Worm (Caenorhabditis elegans) whole organism, L1 larva: ENCODE measurements around the gene K01A6.4.

Source experiments
- F16B12.6 ChIP-seq: fragments of 150-350 bp; optimal IDR thresholded peaks from 2 replicates; lab custom pipeline; 2014; ENCODE audit warnings: missing biosample characterization, missing genetic modification characterization
- alr-1 ChIP-seq: fragments of 200-800 bp; sonication (Bioruptor generic); optimal IDR thresholded peaks from 2 replicates; lab custom pipeline; 2018; ENCODE audit warnings: borderline replicate concordance, mild to moderate bottlenecking, missing genetic modification characterization, missing compliant biosample characterization
- aly-2 ChIP-seq: fragments of 150-350 bp; optimal IDR thresholded peaks from 2 replicates; lab custom pipeline; 2014; ENCODE audit warnings: missing biosample characterization, missing genetic modification characterization
- blmp-1 ChIP-seq: fragments of 150-350 bp; optimal IDR thresholded peaks from 2 replicates; lab custom pipeline; 2014; ENCODE audit warnings: missing biosample characterization, missing genetic modification characterization
- ceh-63 ChIP-seq: fragments of 200-800 bp; sonication (Bioruptor generic); optimal IDR thresholded peaks from 2 replicates; lab custom pipeline; 2018; ENCODE audit warnings: mild to moderate bottlenecking, missing genetic modification characterization, missing compliant biosample characterization
- ceh-8 ChIP-seq: fragments of 200-800 bp; sonication (Bioruptor generic); optimal IDR thresholded peaks from 2 replicates; lab custom pipeline; 2018; ENCODE audit warnings: mild to moderate bottlenecking, missing genetic modification characterization, moderate library complexity, missing compliant biosample characterization
- ceh-82 ChIP-seq, 3 experiments: fragments of 150-350 bp in 1 of 3; sonication (generic microtip) in 2 of 3; optimal IDR thresholded peaks; 2 replicates each; lab custom pipeline; 2014 to 2017; ENCODE audit warnings: missing biosample characterization in 3 of 3, missing genetic modification characterization in 3 of 3
- ceh-88 ChIP-seq: fragments of 200-800 bp; sonication (Bioruptor generic); IDR thresholded peaks from 2 replicates; pipeline ENCODE4 v1.3.6; 2022; ENCODE audit warnings: missing genetic modification characterization, missing compliant biosample characterization
- ces-1 ChIP-seq: fragments of 150-350 bp; optimal IDR thresholded peaks from 2 replicates; lab custom pipeline; 2014; ENCODE audit warnings: missing biosample characterization, missing genetic modification reagents, missing genetic modification characterization
- dsc-1 ChIP-seq: sonication (generic microtip); optimal IDR thresholded peaks from 2 replicates; lab custom pipeline; 2016; ENCODE audit warnings: mild to moderate bottlenecking, missing genetic modification characterization, missing compliant biosample characterization
- efl-1 ChIP-seq, 4 experiments: fragments of 150-350 bp; optimal IDR thresholded peaks in 3 of 4; peaks in 1 of 4; 1 replicate in 1 of 4; 2 replicates in 3 of 4; lab custom pipeline; 2014; ENCODE audit warnings: missing biosample characterization in 2 of 4, missing genetic modification characterization in 2 of 4, missing genetic modification reagents in 2 of 4
- egl-13 ChIP-seq: sonication (generic microtip); optimal IDR thresholded peaks from 2 replicates; lab custom pipeline; 2016; ENCODE audit warnings: missing genotype, missing genetic modification reagents, missing genetic modification characterization, missing compliant biosample characterization
- elt-2 ChIP-seq: sonication (generic microtip); optimal IDR thresholded peaks from 2 replicates; lab custom pipeline; 2016; ENCODE audit warnings: missing genetic modification characterization, mild to moderate bottlenecking, inconsistent platforms, missing compliant biosample characterization, missing genetic modification reagents
- ets-5 ChIP-seq: fragments of 200-800 bp; sonication (Bioruptor generic); IDR thresholded peaks from 2 replicates; pipeline ENCODE4 v1.3.6; 2022; ENCODE audit warnings: missing genetic modification characterization, missing compliant biosample characterization
- fkh-8 ChIP-seq: sonication (generic microtip); optimal IDR thresholded peaks from 2 replicates; lab custom pipeline; 2016; ENCODE audit warnings: mild to moderate bottlenecking, missing genetic modification characterization, missing compliant biosample characterization
- fos-1 ChIP-seq: fragments of 150-350 bp; optimal IDR thresholded peaks from 2 replicates; lab custom pipeline; 2014; ENCODE audit warnings: missing biosample characterization, missing genetic modification characterization
- grh-1 ChIP-seq: fragments of 200-800 bp; sonication (Bioruptor generic); IDR thresholded peaks from 2 replicates; pipeline ENCODE4 v1.3.6; 2022; ENCODE audit warnings: missing genetic modification reagents, missing genetic modification characterization, missing compliant biosample characterization
- hlh-17 ChIP-seq: fragments of 200-800 bp; sonication (Bioruptor generic); optimal IDR thresholded peaks from 2 replicates; lab custom pipeline; 2018; ENCODE audit warnings: missing genetic modification characterization, mild to moderate bottlenecking, missing compliant biosample characterization, moderate library complexity, borderline replicate concordance
- hlh-4 ChIP-seq: sonication (generic microtip); optimal IDR thresholded peaks from 2 replicates; lab custom pipeline; 2016; ENCODE audit warnings: mild to moderate bottlenecking, missing genetic modification characterization, missing compliant biosample characterization
- hpl-2 ChIP-seq: fragments of 150-350 bp; optimal IDR thresholded peaks from 2 replicates; lab custom pipeline; 2014; ENCODE audit warnings: missing biosample characterization, missing genetic modification reagents, missing genetic modification characterization
- irx-1 ChIP-seq: sonication (generic microtip); optimal IDR thresholded peaks from 2 replicates; lab custom pipeline; 2016; ENCODE audit warnings: missing genetic modification characterization, missing compliant biosample characterization
- isw-1 ChIP-seq: fragments of 200-800 bp; sonication (Bioruptor generic); IDR thresholded peaks from 2 replicates; pipeline ENCODE4 v1.3.6; 2022; ENCODE audit warnings: missing genetic modification characterization, missing compliant biosample characterization
- jun-1 ChIP-seq: fragments of 150-350 bp; optimal IDR thresholded peaks from 2 replicates; lab custom pipeline; 2014; ENCODE audit warnings: missing biosample characterization, missing genetic modification reagents, missing genetic modification characterization
- lin-13 ChIP-seq: fragments of 150-350 bp; optimal IDR thresholded peaks from 2 replicates; lab custom pipeline; 2014; ENCODE audit warnings: missing biosample characterization, missing genetic modification reagents, missing genetic modification characterization
- lin-14 ChIP-seq: fragments of 200-800 bp; sonication (Bioruptor generic); optimal IDR thresholded peaks from 2 replicates; lab custom pipeline; 2018; ENCODE audit warnings: mild to moderate bottlenecking, missing genetic modification characterization, moderate library complexity, missing compliant biosample characterization
- lir-3 ChIP-seq: sonication (generic microtip); optimal IDR thresholded peaks from 2 replicates; lab custom pipeline; 2016; ENCODE audit warnings: mild to moderate bottlenecking, missing genetic modification characterization, moderate library complexity, missing compliant biosample characterization; ENCODE audit not compliant: poor library complexity
- mab-9 ChIP-seq: fragments of 200-800 bp; sonication (Bioruptor generic); IDR thresholded peaks from 2 replicates; pipeline ENCODE4 v1.3.6; 2022; ENCODE audit warnings: missing genetic modification reagents, missing genetic modification characterization, missing compliant biosample characterization
- mdl-1 ChIP-seq, 2 experiments: fragments of 150-350 bp; optimal IDR thresholded peaks; 2 replicates each; lab custom pipeline; 2014 to 2017; ENCODE audit warnings: missing biosample characterization in 2 of 2, missing genetic modification characterization in 2 of 2, inconsistent platforms in 1 of 2
- mef-2 ChIP-seq: fragments of 150-350 bp; optimal IDR thresholded peaks from 2 replicates; lab custom pipeline; 2014; ENCODE audit warnings: missing biosample characterization, missing genetic modification characterization
- mep-1 ChIP-seq: fragments of 150-350 bp; optimal IDR thresholded peaks from 2 replicates; lab custom pipeline; 2014; ENCODE audit warnings: missing biosample characterization, missing genetic modification characterization
- nhr-11 ChIP-seq: fragments of 150-350 bp; optimal IDR thresholded peaks from 2 replicates; lab custom pipeline; 2014; ENCODE audit warnings: missing biosample characterization, missing genetic modification characterization
- nhr-12 ChIP-seq: sonication (generic microtip); optimal IDR thresholded peaks from 2 replicates; lab custom pipeline; 2017; ENCODE audit warnings: missing biosample characterization, missing genetic modification characterization
- nhr-19 ChIP-seq: fragments of 200-800 bp; sonication (Bioruptor generic); conservative IDR thresholded peaks from 2 replicates; pipeline ENCODE4 v1.3.6; 2022; ENCODE audit warnings: missing genetic modification characterization, missing compliant biosample characterization
- nhr-20 ChIP-seq: sonication (generic microtip); optimal IDR thresholded peaks from 2 replicates; lab custom pipeline; 2016; ENCODE audit warnings: mild to moderate bottlenecking, missing genetic modification characterization, missing compliant biosample characterization
- nhr-47 ChIP-seq: sonication (generic microtip); optimal IDR thresholded peaks from 2 replicates; lab custom pipeline; 2016; ENCODE audit warnings: mild to moderate bottlenecking, missing genetic modification characterization, moderate library complexity, missing compliant biosample characterization
- nhr-71 ChIP-seq: sonication (generic microtip); optimal IDR thresholded peaks from 2 replicates; lab custom pipeline; 2016; ENCODE audit warnings: mild to moderate bottlenecking, missing genetic modification characterization, moderate library complexity, missing compliant biosample characterization
- nhr-76 ChIP-seq: sonication (generic microtip); optimal IDR thresholded peaks from 2 replicates; lab custom pipeline; 2017; ENCODE audit warnings: missing biosample characterization, missing genetic modification characterization
- nhr-77 ChIP-seq: fragments of 150-350 bp; optimal IDR thresholded peaks from 2 replicates; lab custom pipeline; 2014; ENCODE audit warnings: missing biosample characterization, missing genetic modification characterization
- nhr-84 ChIP-seq: sonication (generic microtip); optimal IDR thresholded peaks from 2 replicates; lab custom pipeline; 2017; ENCODE audit warnings: missing biosample characterization, missing genetic modification characterization
- pag-3 ChIP-seq: sonication (generic microtip); optimal IDR thresholded peaks from 2 replicates; lab custom pipeline; 2017; ENCODE audit warnings: missing genetic modification characterization, mild to moderate bottlenecking, missing compliant biosample characterization, antibody characterized with exemption, borderline replicate concordance; ENCODE audit not compliant: insufficient read depth
- pqm-1 ChIP-seq: sonication (generic microtip); optimal IDR thresholded peaks from 3 replicates; lab custom pipeline; 2017; ENCODE audit warnings: missing biosample characterization, missing genetic modification characterization
- snpc-4 ChIP-seq: fragments of 150-350 bp; optimal IDR thresholded peaks from 2 replicates; lab custom pipeline; 2014; ENCODE audit warnings: missing biosample characterization, missing genetic modification characterization
- sptf-1 ChIP-seq: fragments of 150-350 bp; optimal IDR thresholded peaks from 2 replicates; lab custom pipeline; 2014; ENCODE audit warnings: missing biosample characterization, missing genetic modification characterization
- tlp-1 ChIP-seq: fragments of 150-350 bp; optimal IDR thresholded peaks from 2 replicates; lab custom pipeline; 2014; ENCODE audit warnings: missing biosample characterization, missing genetic modification characterization
- unc-62 ChIP-seq: fragments of 150-350 bp; optimal IDR thresholded peaks from 2 replicates; lab custom pipeline; 2014; ENCODE audit warnings: missing biosample characterization, missing genetic modification reagents, missing genetic modification characterization
- unc-86 ChIP-seq: sonication (generic microtip); optimal IDR thresholded peaks from 2 replicates; lab custom pipeline; 2016; ENCODE audit warnings: missing genetic modification characterization, missing compliant biosample characterization
- vab-15 ChIP-seq: sonication (generic microtip); optimal IDR thresholded peaks from 2 replicates; lab custom pipeline; 2017; ENCODE audit warnings: missing genotype, mild to moderate bottlenecking, missing genetic modification characterization, missing compliant biosample characterization
- xbp-1 ChIP-seq: sonication (generic microtip); optimal IDR thresholded peaks from 2 replicates; lab custom pipeline; 2016; ENCODE audit warnings: missing genetic modification characterization, missing compliant biosample characterization
- zag-1 ChIP-seq: fragments of 150-350 bp; optimal IDR thresholded peaks from 2 replicates; lab custom pipeline; 2014; ENCODE audit warnings: missing biosample characterization, missing genetic modification characterization
- zip-4 ChIP-seq: fragments of 200-800 bp; sonication (Bioruptor generic); optimal IDR thresholded peaks from 2 replicates; lab custom pipeline; 2018; ENCODE audit warnings: mild to moderate bottlenecking, missing genetic modification characterization, moderate library complexity, missing compliant biosample characterization
- ztf-11 ChIP-seq, 2 experiments: sonication (generic microtip); optimal IDR thresholded peaks; 2 replicates each; lab custom pipeline; 2016 to 2017; ENCODE audit warnings: missing genetic modification characterization in 2 of 2, missing biosample characterization in 1 of 2, missing compliant biosample characterization in 1 of 2
- ztf-4 ChIP-seq: fragments of 150-350 bp; optimal IDR thresholded peaks from 2 replicates; lab custom pipeline; 2014; ENCODE audit warnings: missing biosample characterization, missing genetic modification characterization

Gene K01A6.4

DNA sequence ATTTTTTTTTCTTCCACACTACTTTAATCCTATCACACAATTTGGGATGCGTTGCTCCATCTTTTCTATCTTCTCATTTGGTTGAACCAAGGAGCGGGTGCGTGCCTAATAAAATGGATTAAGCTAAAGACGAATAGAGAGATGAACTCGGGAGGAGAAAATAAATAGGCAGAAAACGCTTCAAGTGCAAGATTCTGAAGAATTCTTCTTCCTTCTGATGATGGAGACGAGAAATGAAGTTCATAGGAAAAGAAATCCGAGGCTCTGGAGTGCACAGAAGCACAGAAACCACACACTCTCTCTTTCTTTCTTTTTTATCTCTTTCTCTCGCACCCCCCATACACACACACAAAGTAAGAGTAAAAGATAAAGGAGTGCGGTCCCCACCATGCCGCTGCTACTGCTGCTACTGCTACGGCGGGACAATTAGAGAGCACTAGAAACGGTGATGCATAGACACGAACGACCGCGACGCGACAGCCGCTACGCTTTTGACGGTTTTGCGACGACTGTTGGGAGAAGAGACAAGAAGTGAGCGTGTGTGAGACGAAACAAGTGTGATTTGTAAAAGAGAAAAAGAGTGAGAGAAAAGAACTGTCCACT, 47.9 kb downstream of the K01A6.4 start (continued):
- TF ChIP-seq elt-2 (tag; lab: Kevin White, UChicago) (peak; percentile 85), alr-1 (tag; lab: Kevin White, UChicago) (no peak), unc-62 (GFP tag; lab: Kevin White, UChicago) (no peak), ces-1 (GFP tag; lab: Kevin White, UChicago) (peak; percentile 88), nhr-71 (tag; lab: Kevin White, UChicago) (peak; percentile 87), mdl-1 (tag; optimal IDR thresholded peaks at IDR 0.05; lab: Kevin White, UChicago) (peak in 1 of 2 experiments; percentile 80), lin-14 (GFP tag; lab: Kevin White, UChicago) (peak; percentile 95), mep-1 (tag; lab: Kevin White, UChicago) (peak; percentile 80), xbp-1 (tag; lab: Kevin White, UChicago) (peak; percentile 64), nhr-11 (tag; lab: Kevin White, UChicago) (no peak), grh-1 (GFP tag; lab: Robert Waterston, UW) (no peak), irx-1 (tag; lab: Kevin White, UChicago) (peak; percentile 25), nhr-47 (tag; lab: Kevin White, UChicago) (peak; percentile 65), zag-1 (tag; lab: Kevin White, UChicago) (no peak), fos-1 (tag; lab: Kevin White, UChicago) (no peak), hlh-4 (tag; lab: Kevin White, UChicago) (no peak), hlh-17 (GFP tag; lab: Kevin White, UChicago) (no peak), pqm-1 (tag; lab: Kevin White, UChicago) (no peak), ztf-4 (tag; lab: Kevin White, UChicago) (peak; percentile 22), snpc-4 (tag; lab: Kevin White, UChicago) (peak; percentile 31), mef-2 (peak; percentile 9), ztf-11 (tag; optimal IDR thresholded peaks at IDR 0.05; lab: Kevin White, UChicago) (no peak), lir-3 (tag; lab: Kevin White, UChicago) (peak; percentile 20), ets-5 (GFP tag; lab: Robert Waterston, UW) (no peak), sptf-1 (tag; lab: Kevin White, UChicago) (no peak), ceh-82 (tag; optimal IDR thresholded peaks at IDR 0.05; lab: Kevin White, UChicago) (peak; percentile 35 to 86 (median 66)), egl-13 (tag; lab: Kevin White, UChicago) (peak; percentile 62), ceh-63 (no peak), vab-15 (tag; lab: Kevin White, UChicago) (no peak), ceh-8 (no peak), nhr-76 (tag; lab: Kevin White, UChicago) (no peak), nhr-19 (GFP tag; lab: Robert Waterston, UW) (peak; percentile 65), unc-86 (tag; lab: Kevin White, UChicago) (peak; percentile 58), nhr-77 (peak; percentile 87), fkh-8 (tag; lab: Kevin White, UChicago) (peak; percentile 29), mab-9 (GFP tag; lab: Robert Waterston, UW) (no peak), hpl-2 (no peak), isw-1 (no peak; the same call in 1 of the 2 replicates), efl-1 (optimal IDR thresholded peaks at IDR 0.05; lab: Kevin White, UChicago) (peak; percentile 63 to 70), efl-1 (GFP tag; optimal IDR thresholded peaks at IDR 0.05 in 1 of 2; lab: Kevin White, UChicago) (peak; percentile 26 to 70), nhr-84 (no peak), blmp-1 (tag; lab: Kevin White, UChicago) (peak; percentile 97), nhr-12 (no peak), jun-1 (peak; percentile 42), aly-2 (tag; lab: Kevin White, UChicago) (no peak), tlp-1 (tag; lab: Kevin White, UChicago) (no peak), pag-3 (no peak), zip-4 (GFP tag; lab: Kevin White, UChicago) (no peak), ceh-88 (GFP tag; lab: Robert Waterston, UW) (no peak), F16B12.6 (no peak), dsc-1 (peak; percentile 62), nhr-20 (peak; percentile 85), lin-13 (GFP tag; lab: Kevin White, UChicago) (peak; percentile 71)
